Worm (Caenorhabditis elegans): ENCODE measurements around the gene T08B1.1.

- TF ChIP-seq ama-1 (optimal IDR thresholded peaks at IDR 0.05) (no peak), flt-1 (GFP tag; IDR thresholded peaks at IDR 0.05) (no peak), hnd-1 (tag; optimal IDR thresholded peaks at IDR 0.05) (no peak), aly-1 (tag; optimal IDR thresholded peaks at IDR 0.05) (no peak), hmg-4 (GFP tag; optimal IDR thresholded peaks at IDR 0.05) (no peak), tbx-37 (GFP tag; conservative IDR thresholded peaks at IDR 0.05) (no peak), ceh-36 (tag; optimal IDR thresholded peaks at IDR 0.05) (no peak), pes-1 (GFP tag; IDR thresholded peaks at IDR 0.05) (no peak), hmbx-1 (tag; optimal IDR thresholded peaks at IDR 0.05) (no peak), sea-1 (GFP tag; conservative IDR thresholded peaks at IDR 0.05) (no peak), F13C5.2 (tag; optimal IDR thresholded peaks at IDR 0.05) (no peak), ceh-13 (GFP tag; optimal IDR thresholded peaks at IDR 0.05) (no peak), tra-4 (tag; optimal IDR thresholded peaks at IDR 0.05) (no peak)
Measured at ce11 chrV:2011777-2012176, 24.9 kb upstream of the T08B1.1 start, which contains the start of gene F59A7.7.
